Worm (Caenorhabditis elegans): ENCODE results near the gene col-174.

DNA sequence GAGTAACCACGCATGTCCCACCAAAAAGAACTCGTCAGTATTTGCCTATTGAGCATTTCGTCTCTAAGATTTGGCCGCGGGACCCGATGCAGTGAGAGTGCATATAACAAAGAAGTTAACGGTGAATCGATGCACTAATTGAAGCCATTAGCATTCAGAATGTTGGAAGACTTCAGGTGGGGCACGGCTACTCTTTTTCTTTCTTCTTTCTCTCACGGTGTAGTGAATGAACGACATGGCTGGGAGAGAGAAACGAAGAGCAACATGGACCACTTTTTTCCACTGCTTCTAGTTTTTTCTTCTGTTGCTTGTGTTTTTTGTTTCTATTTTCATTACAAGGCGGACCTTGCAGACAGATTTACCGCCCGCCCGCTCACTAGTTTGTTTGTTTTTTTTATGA lies 5.5 kb upstream of the col-174 start:
- TF ChIP-seq C08G9.2 (tag; optimal IDR thresholded peaks at IDR 0.05) (no peak), fkh-10 (GFP tag; optimal IDR thresholded peaks at IDR 0.05) (no peak), lin-11 (tag; optimal IDR thresholded peaks at IDR 0.05) (no peak), ets-4 (tag; optimal IDR thresholded peaks at IDR 0.05) (no peak), odd-2 (tag; optimal IDR thresholded peaks at IDR 0.05) (no peak)
